Fruit fly (Drosophila melanogaster) ovary, adult (tissue): ENCODE data around the gene obst-H.

ENCODE experiments used
- CG17801 ChIP-seq: fragments of 200-800 bp; optimal IDR thresholded peaks from 2 replicates; lab custom pipeline; 2019; ENCODE audit warnings: missing biosample characterization, mild to moderate bottlenecking, missing genetic modification characterization, moderate library complexity; ENCODE audit not compliant: partially characterized antibody

Gene obst-H

dm6 chr3L:15496274-15496673, 32.8 kb downstream of the obst-H start, which contains the start of gene CG13455:
TSS of gene CG13455 (plus strand) at chr3L:15496574.
- no peak for TF ChIP-seq CG17801 (GFP tag; lab: Kevin White, UChicago)

- no peak for TF ChIP-seq CG17801 (GFP tag; lab: Kevin White, UChicago)
These were observed 33.6 kb downstream of the obst-H start, which contains the start of gene CG12355 for dm6 chr3L:15495449-15495848. TSS of gene CG12355 (minus strand) at chr3L:15495549.

DNA sequence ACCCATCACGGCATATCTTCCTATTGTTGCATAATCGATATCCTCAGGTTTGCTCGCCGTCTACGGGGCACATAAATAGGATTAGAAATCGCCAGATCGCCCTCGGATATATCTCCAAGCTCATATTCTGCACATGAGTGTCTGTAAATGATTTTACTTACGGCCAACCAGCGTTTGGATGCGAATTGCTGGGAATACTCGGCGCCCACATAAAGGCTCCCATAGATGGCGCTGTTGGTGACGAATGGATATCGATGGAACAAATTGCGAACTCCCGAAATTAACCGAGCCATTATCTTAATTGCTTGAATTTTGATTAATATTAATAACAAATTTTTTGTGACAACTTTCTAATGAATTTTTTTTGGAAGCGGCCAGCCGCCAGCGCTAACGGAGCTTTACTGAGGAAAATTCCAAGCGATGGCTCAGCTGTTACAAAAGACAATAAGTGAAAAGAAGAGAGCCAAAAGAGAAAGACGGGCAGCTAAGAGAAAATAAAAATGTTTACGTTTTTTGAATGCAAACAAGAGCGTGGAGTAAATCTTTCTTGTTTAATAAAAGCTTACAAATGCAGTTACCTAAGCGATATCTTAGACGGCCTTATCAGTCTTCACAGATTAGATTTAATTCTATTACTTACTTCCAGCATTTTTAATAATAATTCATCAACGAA, 34.3 kb downstream of the obst-H start:
- no peak for TF ChIP-seq CG17801 (GFP tag; lab: Kevin White, UChicago)

DNA sequence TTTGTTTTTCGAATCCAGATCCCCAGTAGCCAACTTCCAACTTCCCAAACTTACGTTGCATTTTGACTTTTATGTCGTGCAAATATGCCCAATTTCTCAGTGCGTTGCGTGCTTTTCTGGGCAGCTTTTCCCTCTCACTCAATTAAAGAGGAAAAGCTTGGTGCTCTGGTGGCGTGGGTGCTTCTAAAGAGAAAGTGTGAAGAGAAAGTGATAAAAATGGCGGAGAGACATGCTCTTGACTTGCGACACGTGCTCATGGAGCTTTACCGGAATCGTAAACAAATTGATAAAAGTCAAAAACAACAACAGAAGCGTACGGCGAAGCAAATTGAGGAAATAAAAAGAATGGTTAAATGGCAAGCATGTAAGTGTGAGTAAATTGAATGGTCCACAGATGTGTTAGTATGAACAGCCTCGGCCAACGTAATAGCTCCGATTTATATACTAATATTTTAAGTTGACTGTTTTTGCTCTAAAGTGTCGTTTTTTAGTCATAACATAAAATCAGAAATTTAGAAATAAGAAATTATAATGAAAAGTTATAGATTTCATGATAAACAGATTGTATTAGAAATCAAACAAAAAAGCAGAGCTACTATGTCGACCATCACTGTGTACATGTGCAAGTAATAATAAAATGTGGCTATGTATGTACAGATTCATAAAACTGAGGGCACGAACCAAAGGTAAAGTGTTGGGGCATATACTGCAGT, 35.0 kb downstream of the obst-H start:
- TF ChIP-seq CG17801 (GFP tag; lab: Kevin White, UChicago), result peak; percentile 17

DNA sequence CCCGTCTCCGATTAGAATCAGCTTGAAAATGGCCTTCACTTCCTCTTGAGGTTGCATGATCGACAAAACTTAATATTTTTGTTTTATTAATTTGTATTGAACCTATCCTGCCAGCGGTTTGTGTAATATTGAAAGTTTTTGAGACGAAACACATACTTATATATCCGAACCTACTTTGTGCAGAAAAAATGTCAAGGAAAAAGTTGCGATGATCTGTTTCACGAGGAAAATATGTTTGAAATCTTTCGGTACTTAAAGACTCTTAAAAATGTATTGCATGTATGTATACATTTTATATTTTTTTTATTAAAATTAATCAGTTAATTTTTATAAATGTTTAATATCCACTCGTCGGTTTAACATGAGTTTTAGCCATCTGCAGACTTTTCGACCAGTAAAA, 43.7 kb downstream of the obst-H start, which contains the start of gene Ran-like:
Gene Ran-like (minus strand): TSS at position 101 of the 400 bp plus-strand sequence.
- TF ChIP-seq CG17801 (GFP tag; lab: Kevin White, UChicago), result no peak
